Worm (Caenorhabditis elegans) whole organism, L4 larva: ENCODE data around the gene grd-5.

Experiments
- R02D3.7 ChIP-seq: fragments of 150-350 bp; sonication (generic microtip); optimal IDR thresholded peaks from 3 replicates; lab custom pipeline; 2014; ENCODE audit warnings: missing biosample characterization, missing genetic modification characterization
- ceh-82 ChIP-seq: sonication (generic microtip); optimal IDR thresholded peaks from 2 replicates; lab custom pipeline; 2017; ENCODE audit warnings: missing biosample characterization, missing genetic modification characterization
- dmd-9 ChIP-seq: fragments of 200-800 bp; sonication (Bioruptor generic); IDR thresholded peaks from 2 replicates; pipeline ENCODE4 v1.3.6; 2022; ENCODE audit warnings: missing genetic modification reagents, missing genetic modification characterization, missing compliant biosample characterization
- fkh-10 ChIP-seq: fragments of 150-350 bp; optimal IDR thresholded peaks from 2 replicates; lab custom pipeline; 2014; ENCODE audit warnings: missing biosample characterization, missing genetic modification reagents, missing genetic modification characterization
- hlh-11 ChIP-seq: fragments of 200-800 bp; sonication (Bioruptor generic); optimal IDR thresholded peaks from 2 replicates; lab custom pipeline; 2018; ENCODE audit warnings: mild to moderate bottlenecking, missing genetic modification characterization, missing compliant biosample characterization
- lin-13 ChIP-seq: fragments of 150-350 bp; optimal IDR thresholded peaks from 2 replicates; lab custom pipeline; 2014; ENCODE audit warnings: missing biosample characterization, missing genetic modification reagents, missing genetic modification characterization
- lin-39 ChIP-seq: fragments of 150-350 bp; optimal IDR thresholded peaks from 2 replicates; lab custom pipeline; 2014; ENCODE audit warnings: missing biosample characterization, missing genetic modification reagents, missing genetic modification characterization
- nhr-11 ChIP-seq: fragments of 150-350 bp; optimal IDR thresholded peaks from 2 replicates; lab custom pipeline; 2014; ENCODE audit warnings: missing biosample characterization, missing genetic modification characterization
- unc-130 ChIP-seq: sonication (generic microtip); optimal IDR thresholded peaks from 2 replicates; lab custom pipeline; 2016; ENCODE audit warnings: missing genetic modification reagents, missing genetic modification characterization, missing compliant biosample characterization
- unc-62 ChIP-seq, 3 experiments: fragments of 150-350 bp in 1 of 3; sonication (generic microtip); optimal IDR thresholded peaks in 2 of 3; peaks in 1 of 3; 1 replicate in 1 of 3; 2 replicates in 2 of 3; lab custom pipeline; 2014 to 2017; ENCODE audit warnings: missing biosample characterization in 3 of 3, missing genetic modification characterization in 3 of 3, missing genetic modification reagents in 3 of 3, missing genotype in 1 of 3
- zag-1 ChIP-seq: fragments of 150-350 bp; optimal IDR thresholded peaks from 2 replicates; lab custom pipeline; 2014; ENCODE audit warnings: missing biosample characterization, missing genetic modification characterization
- ztf-11 ChIP-seq: fragments of 150-350 bp; optimal IDR thresholded peaks from 2 replicates; lab custom pipeline; 2014; ENCODE audit warnings: missing biosample characterization, missing genetic modification characterization

DNA sequence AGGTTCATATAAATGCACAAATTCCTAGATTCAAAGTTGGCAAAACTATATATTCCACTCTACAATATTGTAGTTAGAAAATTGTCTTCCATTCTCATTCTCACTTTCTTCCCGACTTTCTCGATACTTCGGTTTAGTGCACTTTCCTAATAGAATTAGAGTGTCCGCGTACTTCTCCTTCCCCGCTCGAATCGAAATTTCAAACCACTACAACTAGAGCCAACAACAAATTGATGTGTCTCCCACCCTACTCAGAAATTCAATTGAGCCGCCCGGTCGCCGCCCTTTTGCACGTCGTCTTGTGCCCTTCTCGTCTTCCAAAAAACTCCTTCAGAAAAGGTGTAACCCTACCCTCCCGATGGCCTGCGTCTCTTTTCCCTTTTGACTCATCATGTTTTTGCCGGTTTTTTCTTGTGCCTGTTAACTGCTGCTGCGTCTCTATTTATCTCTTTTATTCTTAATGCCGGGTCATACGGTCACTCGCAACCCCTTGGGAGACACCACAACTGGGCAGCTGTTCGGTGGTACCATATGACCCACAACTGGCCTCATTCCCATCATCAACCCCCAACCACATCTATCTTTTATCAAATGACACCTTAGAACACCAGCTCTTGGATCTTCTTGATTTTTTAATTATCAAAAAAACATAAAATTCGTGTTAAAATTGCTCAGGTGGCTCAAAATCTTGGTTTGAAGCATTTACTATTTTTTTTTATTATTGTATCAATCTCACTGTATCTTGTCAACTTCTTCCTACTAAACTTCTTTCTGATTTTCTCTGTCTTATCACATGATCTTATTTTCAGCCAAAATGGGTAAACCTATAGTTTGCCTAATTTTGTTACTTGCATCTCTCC, 24.5 kb upstream of the grd-5 start, which contains the start of gene tag-196:
- TF ChIP-seq R02D3.7 (tag; lab: Kevin White, UChicago), result no peak
- TF ChIP-seq unc-62 (GFP tag; optimal IDR thresholded peaks at IDR 0.05 in 1 of 2; lab: Kevin White, UChicago), result peak in 1 of 2 experiments; percentile 77
- TF ChIP-seq unc-62 (tag; optimal IDR thresholded peaks at IDR 0.05; lab: Kevin White, UChicago), result no peak
- no peak for TF ChIP-seq lin-13 (GFP tag; lab: Kevin White, UChicago)
- TF ChIP-seq ztf-11, result no peak
- no peak for TF ChIP-seq ceh-82 (tag; lab: Kevin White, UChicago)
- peak; percentile 70 for TF ChIP-seq hlh-11 (tag; lab: Kevin White, UChicago)
- no peak for TF ChIP-seq fkh-10
- TF ChIP-seq zag-1 (tag; lab: Kevin White, UChicago), result no peak
- TF ChIP-seq lin-39 (tag; lab: Kevin White, UChicago), result no peak
- no peak for TF ChIP-seq unc-130 (GFP tag; lab: Kevin White, UChicago)
- TF ChIP-seq nhr-11 (tag; lab: Kevin White, UChicago), result peak; percentile 68
- TF ChIP-seq dmd-9, result no peak
